Worm (Caenorhabditis elegans): ENCODE data around the gene tbc-11.

tbc-11 gene

DNA sequence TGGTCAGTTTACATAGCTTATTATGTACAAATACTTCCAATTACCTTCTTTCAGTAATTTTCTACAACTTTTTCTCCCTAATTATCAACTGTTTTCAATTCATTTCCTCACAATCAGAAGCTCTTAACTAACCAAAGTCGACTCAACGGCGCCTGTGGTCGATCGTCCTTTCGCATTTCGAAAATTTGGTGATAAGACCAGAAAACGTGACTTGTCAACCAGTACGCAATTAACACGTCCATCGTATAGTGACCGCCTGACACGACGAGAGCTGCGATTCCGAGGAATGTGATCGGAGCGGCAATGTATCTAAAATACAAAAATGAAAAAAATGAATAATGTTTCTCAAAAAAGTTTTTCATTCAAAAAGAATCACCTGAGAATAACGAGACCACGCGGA lies 20.9 kb downstream of the tbc-11 start:
- TF ChIP-seq unc-62 (GFP tag; optimal IDR thresholded peaks at IDR 0.05) = no peak

DNA sequence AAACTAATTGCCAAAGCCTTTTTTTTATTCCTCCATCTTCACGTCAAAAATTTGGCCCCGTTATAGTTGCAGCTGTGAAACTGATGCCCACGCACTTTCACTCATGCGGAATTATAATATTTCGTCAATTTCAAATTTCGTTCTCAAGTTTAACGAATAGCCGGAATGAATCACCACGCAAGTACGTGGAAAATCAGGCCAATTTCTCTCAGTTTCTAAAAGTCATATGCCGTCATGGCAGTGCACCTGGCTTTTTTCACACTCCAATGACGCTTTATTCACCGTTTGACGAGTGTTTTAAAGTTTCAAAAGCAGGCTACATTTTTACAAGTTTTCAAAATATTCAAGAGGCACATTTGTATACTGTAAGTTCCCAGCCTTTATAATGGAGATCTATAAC lies 23.1 kb downstream of the tbc-11 start:
- no peak for TF ChIP-seq unc-62 (GFP tag; optimal IDR thresholded peaks at IDR 0.05)

DNA sequence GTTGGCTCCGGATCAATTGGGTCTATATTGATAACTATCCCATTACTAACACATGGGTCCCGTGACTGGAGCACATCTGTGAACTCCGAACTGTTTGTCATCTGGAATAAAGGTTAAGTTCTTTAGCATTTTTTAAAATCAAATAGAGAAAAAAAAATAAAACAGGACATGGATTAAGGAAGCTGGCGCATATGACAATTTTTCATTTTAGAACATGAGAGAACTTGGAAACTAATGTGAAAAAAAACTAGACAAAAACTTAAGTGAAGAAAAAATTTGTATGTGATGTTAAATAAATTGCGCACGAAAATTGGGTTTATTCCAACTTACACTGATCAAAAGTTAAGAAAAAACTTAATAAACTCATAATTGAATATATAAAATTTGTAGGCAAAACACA lies 24.0 kb downstream of the tbc-11 start, which contains the start of gene sms-2:
TSS of gene sms-2 (minus strand) at position 101 of the 400 bp plus-strand sequence.
- no peak for TF ChIP-seq unc-62 (GFP tag; optimal IDR thresholded peaks at IDR 0.05)

DNA sequence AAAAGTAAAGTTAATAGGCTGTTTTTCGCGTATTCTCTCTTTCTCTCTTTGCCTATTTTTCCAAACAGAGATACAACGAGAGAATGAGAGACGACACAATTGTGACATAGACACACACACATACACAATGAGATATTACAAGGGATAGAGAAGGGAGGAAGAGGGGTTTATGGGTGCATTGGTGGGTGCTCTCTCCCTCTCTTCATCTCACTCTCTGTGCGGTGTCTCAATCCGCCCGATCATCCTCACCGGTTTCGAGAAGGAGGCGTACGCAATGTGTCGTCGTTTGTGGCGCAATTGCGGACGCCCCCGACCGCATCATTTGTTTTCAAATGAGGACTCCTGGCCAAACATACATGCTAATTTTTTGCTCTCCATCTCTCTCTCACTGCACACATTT lies 24.7 kb downstream of the tbc-11 start:
- peak; percentile 35 for TF ChIP-seq unc-62 (GFP tag; optimal IDR thresholded peaks at IDR 0.05)

DNA sequence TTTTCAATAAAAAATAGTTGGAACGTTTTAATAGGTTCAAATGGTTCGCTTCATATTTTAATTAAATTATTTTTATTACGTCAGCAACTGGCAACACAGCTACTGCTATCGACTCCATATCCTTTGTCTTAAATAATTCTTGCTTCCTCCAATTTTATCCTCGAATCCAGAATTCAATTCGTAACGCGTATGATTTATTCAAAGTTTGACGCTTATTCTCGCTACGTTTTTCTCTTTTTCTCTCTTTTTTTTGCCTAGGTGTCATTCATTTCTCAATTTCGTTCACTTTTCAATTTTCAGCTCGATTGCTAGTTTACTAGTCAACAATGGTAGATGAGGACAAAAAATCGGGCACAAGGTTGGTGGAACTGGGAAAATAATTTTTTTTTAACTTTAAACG lies 25.7 kb downstream of the tbc-11 start, which contains the start of gene arr-1:
TSS of gene arr-1 (plus strand) at position 301 of the 400 bp plus-strand sequence.
- TF ChIP-seq unc-62 (GFP tag; optimal IDR thresholded peaks at IDR 0.05) = no peak

DNA sequence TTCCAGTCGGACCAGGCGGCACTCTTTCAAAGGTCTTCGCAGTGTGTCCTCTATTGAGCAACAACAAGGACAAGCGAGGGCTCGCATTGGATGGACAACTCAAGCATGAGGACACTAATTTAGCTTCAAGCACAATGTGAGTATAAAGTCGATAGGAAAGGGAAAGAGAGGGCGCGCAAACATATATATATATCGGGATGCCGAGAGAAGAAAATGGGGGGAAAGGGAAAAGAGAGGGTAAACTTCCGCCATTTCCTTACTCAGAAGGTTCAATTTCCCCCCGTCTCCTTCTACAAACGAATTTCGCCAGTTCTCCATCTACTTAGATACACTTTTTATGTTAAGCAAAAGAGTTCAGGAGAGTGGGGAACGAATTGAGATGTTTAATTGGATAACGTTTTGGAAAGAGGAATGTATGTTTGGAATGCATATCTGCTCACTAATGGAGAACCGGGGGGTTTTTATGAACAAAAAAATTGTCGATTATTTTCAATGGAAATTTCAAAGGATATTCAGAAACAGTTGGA lies 27.9 kb downstream of the tbc-11 start:
- no peak for TF ChIP-seq unc-62 (GFP tag; optimal IDR thresholded peaks at IDR 0.05)

DNA sequence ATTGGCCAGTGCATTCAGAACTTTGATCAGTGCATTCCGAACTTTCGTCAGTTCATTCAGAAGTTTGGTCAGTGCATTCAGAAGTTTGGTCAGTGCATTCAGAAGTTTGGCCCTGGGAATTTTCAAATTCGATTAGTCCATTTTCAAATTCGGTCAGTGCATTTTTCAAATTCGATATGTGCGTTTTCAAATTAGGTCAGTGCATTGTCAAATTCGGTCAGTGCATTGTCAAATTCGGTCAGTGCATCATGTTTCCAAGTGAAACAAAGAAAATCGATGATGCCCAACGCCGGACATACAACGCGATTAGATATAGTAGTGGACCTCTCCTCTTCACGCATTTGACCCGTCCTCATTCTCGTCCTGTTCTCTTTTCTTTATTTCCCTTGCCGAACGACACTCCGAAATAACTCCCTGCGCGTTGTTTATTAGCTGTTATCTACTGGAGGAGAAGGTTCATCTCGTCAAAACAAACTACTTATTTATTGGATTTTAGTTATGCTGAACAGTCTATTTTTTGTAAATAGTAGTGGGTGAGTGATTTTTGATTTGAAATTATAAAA lies 29.8 kb downstream of the tbc-11 start, which contains the start of gene apm-3:
TSS of gene apm-3 (plus strand) at position 477 of the 563 bp plus-strand sequence.
- TF ChIP-seq unc-62 (GFP tag; optimal IDR thresholded peaks at IDR 0.05) = no peak

DNA sequence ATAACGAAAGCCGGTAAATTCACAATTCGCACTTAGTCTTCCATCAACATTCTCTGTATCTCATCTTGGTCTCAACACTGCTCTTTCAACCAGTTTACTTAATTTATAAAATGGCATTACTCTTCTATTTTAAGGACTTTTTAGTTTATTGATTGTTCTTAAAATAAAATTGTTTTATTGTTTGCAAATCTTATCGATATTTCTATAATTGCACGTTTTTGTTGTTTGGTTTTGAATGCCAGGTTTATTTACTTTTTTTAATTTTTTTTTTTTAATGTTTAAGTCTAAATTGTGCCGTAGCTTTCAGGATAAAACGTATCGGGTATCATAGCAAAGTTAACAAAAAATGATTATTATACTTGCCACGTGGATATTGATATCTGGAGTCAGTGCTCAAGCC lies 32.8 kb downstream of the tbc-11 start, which contains the start of gene chil-10:
TSS of gene chil-10 (plus strand) at position 301 of the 400 bp plus-strand sequence.
- TF ChIP-seq unc-62 (GFP tag; optimal IDR thresholded peaks at IDR 0.05) = no peak

DNA sequence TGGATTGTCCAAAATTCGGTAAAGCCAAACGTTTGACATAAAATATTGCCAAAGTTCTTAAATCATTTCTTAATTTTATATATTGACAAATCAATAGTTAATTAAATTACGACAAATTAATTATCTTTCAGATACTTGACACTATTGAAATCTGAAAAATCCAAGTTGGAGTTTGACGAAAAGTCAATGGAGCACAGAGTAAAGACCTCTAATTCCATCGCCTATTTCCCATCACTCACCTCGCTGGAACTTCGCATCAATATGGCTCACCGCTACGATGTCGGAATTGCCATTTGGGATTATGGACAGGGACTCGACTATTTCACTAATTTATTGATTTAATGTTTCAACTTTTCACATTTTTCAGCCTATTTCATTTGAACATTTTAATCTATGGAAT lies 35.4 kb downstream of the tbc-11 start:
- no peak for TF ChIP-seq unc-62 (GFP tag; optimal IDR thresholded peaks at IDR 0.05)

DNA sequence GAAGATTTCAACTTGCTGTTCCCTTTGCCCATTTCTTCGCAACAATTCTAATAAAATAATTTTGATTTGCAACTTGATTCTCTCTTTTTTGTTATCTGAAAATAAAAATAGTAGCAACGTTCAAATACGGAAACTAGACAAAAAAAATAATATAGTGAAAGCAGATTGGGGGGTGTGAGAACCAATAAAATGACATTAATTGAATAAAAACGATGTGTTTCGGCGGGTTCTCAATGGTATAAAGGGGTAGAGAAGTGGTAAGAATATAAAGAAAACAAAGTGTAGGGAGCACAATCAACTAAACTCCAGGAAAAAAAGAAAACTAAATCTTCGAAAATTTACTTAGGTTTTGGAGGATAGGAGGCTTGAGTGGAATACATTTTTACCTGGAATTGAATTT lies 38.4 kb downstream of the tbc-11 start, which contains the start of gene ncs-1:
TSS of gene ncs-1 (minus strand) at position 101 of the 400 bp plus-strand sequence.
- TF ChIP-seq unc-62 (GFP tag; optimal IDR thresholded peaks at IDR 0.05) = no peak

DNA sequence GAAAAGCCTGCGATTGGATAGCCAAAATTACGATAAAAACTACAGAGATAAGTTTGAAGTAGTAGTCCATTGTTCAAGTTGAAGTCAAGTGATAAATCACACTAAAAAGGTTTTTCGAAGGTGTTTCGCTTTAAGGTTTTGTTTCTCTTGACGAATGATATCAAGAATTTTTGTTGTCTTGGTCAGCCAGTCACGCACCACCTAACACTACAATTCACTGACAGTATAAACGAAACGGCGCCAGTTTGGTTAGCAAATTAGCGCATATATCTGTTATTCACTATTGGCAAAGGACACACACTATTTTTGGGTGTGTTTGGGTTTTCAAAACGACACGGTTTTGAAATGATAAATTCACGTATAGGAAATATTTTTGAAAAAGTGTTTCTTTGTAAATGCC lies 45.3 kb downstream of the tbc-11 start, which contains the start of gene C44C1.6:
TSS of gene C44C1.6 (minus strand) at position 199 of the 400 bp plus-strand sequence.
- no peak for TF ChIP-seq unc-62 (GFP tag; optimal IDR thresholded peaks at IDR 0.05)

DNA sequence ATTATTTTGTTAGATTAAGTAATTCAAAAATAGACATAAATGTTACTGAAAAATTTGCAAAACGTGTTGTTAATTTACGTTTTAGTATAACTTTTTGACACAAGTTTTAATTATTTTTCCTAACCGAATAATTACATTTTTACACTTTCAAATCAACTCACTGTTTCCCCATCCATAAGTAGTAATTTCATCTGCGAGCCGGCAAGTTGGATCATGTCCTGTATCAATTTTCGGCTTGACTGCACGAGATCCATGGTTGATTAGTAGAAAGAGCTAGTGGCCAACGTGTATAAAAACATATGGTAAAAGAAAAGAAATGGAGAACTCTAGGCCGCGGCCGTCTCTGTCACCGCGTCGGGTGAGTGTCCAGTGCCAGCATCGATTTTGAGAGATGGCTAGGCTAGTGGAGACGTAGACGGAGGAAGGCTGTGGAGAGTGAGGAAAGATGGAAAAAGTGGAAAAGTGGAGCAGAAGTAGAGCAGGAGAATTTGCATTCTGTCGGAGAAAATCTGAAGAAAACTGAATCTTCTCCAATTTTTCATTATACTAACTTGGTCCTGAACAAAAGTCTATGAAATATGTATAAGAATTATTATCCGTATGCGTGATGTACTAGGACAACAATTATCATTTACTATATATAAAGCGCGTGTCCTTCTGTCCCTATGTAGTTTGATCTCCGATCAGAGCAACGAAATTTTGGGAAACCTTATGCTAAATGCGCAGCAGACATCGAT lies 49.9 kb downstream of the tbc-11 start, which contains the start of gene vps-45:
TSS of gene vps-45 (minus strand) at position 350 of the 737 bp plus-strand sequence.
- TF ChIP-seq unc-62 (GFP tag; optimal IDR thresholded peaks at IDR 0.05) = no peak

DNA sequence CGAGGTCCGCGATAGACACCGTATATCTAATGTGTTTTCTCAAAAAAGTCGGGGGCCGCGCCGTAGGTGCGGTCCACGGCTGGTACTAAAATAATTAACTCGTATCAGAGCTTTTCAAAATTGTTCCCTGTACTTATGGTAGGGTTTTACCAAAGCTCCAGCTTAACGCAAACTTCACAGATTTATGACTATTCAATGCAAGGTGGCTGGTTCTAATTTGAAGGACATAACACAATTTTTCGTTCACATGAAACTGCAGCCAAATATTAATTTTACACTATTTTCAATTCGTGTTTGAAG lies 50.4 kb downstream of the tbc-11 start:
- no peak for TF ChIP-seq unc-62 (GFP tag; optimal IDR thresholded peaks at IDR 0.05)

DNA sequence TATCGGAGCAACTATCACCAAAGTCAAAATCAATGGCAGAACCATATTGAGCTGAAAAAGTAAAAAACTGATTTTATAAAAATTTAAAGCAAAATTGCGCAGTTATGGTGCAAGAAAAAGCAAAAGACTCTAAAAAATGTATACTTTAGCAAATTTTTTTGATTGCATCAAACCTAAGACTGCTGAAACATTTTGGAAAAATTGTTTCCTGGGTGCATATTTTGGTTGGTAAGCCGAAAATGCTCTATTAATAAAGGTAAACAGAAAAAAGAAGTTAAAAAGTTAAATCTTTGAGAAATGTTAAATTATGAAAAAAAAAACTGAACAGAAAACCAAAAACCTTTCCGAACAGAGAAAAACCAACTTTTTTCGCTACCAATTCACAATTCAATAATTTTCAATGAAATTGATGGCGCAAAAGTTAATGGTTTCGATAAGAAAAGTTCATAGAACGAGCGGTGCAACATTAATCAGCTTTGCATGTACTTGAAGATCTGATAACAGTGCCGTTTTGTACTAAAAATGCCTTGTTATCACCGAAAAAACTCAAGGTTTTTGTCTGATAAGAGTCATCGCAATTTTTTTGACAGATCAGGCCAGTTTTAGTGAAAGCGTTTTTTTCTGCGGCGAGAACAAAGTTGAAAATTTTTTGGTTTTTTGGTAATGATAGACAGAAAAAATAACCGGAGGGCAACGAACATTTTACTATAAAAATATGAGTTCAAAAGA lies 53.4 kb downstream of the tbc-11 start, which contains the start of gene abhd-3.2:
TSS of gene abhd-3.2 (minus strand) at position 51 of the 729 bp plus-strand sequence.
- TF ChIP-seq unc-62 (GFP tag; optimal IDR thresholded peaks at IDR 0.05) = no peak

DNA sequence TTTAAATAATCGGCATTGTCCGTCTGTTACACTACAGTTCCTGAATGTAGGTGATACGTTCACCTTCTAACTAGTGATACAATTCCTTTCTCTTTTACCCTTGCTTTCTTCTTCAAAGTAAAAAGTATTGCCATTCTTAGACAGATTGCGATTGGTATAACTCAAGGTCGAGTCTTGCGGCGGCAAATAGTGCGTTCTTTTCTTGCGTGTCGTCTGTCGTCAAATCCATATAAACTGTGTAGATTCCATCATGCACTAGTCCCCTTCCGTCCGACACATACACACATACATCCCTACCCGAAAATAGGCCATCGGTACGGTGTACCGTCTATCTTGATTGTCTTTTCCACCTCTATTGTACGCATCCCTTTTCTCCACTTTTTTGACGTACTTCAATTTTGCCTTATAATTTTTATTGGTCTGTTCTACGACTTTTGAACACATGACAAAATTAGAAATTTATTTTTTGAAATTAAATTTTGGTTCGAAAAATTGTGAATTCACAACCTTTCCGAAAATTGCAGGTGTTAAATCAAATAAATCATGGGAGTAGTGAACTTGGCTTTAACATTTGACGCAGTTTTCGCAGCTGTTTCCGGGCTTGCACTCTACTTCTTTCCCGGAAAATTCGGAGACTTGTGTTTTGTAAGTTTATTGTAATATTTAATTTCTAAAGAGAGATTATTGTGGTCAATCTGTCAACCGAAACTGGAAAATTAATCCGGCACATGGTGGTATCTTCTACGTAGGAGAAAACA lies 55.7 kb downstream of the tbc-11 start, which contains the start of gene C44C1.1:
TSS of gene C44C1.1 (plus strand) at position 525 of the 758 bp plus-strand sequence.
- TF ChIP-seq unc-62 (GFP tag; optimal IDR thresholded peaks at IDR 0.05) = no peak
